Worm (Caenorhabditis elegans): ENCODE results near the gene H02F09.3.
A peak's percentile ranks its signal among the peaks of the same experiment; 100 is the strongest.

H02F09.3 gene

ce11 chrX:1587082-1587481 is 18.6 kb downstream of the H02F09.3 start:
- no peak for TF ChIP-seq nhr-67 (tag; optimal IDR thresholded peaks at IDR 0.05)
- peak; percentile 63 for TF ChIP-seq elt-1 (tag; optimal IDR thresholded peaks at IDR 0.05)

- TF ChIP-seq elt-2 (tag; optimal IDR thresholded peaks at IDR 0.05): no peak
- TF ChIP-seq lin-15B (tag; optimal IDR thresholded peaks at IDR 0.05): no peak
- TF ChIP-seq nhr-23 (tag; optimal IDR thresholded peaks at IDR 0.05): no peak
- no peak for TF ChIP-seq nhr-25 (tag; optimal IDR thresholded peaks at IDR 0.05)
- no peak for TF ChIP-seq lsy-12 (tag; optimal IDR thresholded peaks at IDR 0.05)
Measured at ce11 chrX:1589114-1589902, 20.8 kb downstream of the H02F09.3 start.

- TF ChIP-seq pha-4 (tag; optimal IDR thresholded peaks at IDR 0.05) (peak; percentile 19), nhr-237 (tag; optimal IDR thresholded peaks at IDR 0.05) (no peak)
Measured at ce11 chrX:1589962-1590361, 21.5 kb downstream of the H02F09.3 start.

ce11 chrX:1598061-1598690 is 29.7 kb downstream of the H02F09.3 start:
- no peak for TF ChIP-seq elt-3 (tag; optimal IDR thresholded peaks at IDR 0.05)
- TF ChIP-seq nfya-1 (tag; optimal IDR thresholded peaks at IDR 0.05; ENCODE audit: insufficient read depth): peak; percentile 76

ce11 chrX:1599294-1599693 is 30.8 kb downstream of the H02F09.3 start:
- TF ChIP-seq hmg-11 (tag; optimal IDR thresholded peaks at IDR 0.05) (peak; percentile 52), lin-39 (tag; optimal IDR thresholded peaks at IDR 0.05) (peak; percentile 45), mdl-1 (tag; optimal IDR thresholded peaks at IDR 0.05) (no peak), elt-2 (tag; optimal IDR thresholded peaks at IDR 0.05) (no peak), elt-1 (tag; optimal IDR thresholded peaks at IDR 0.05) (no peak), nfya-1 (tag; optimal IDR thresholded peaks at IDR 0.05; ENCODE audit: insufficient read depth) (peak; percentile 31)

ce11 chrX:1601563-1601962 is 33.1 kb downstream of the H02F09.3 start:
- TF ChIP-seq skn-1 (tag; optimal IDR thresholded peaks at IDR 0.05) (no peak), ceh-9 (tag; optimal IDR thresholded peaks at IDR 0.05) (no peak)

ce11 chrX:1602548-1602947 is 34.1 kb downstream of the H02F09.3 start:
- TF ChIP-seq egl-27 (tag; optimal IDR thresholded peaks at IDR 0.05) (no peak), unc-39 (tag; optimal IDR thresholded peaks at IDR 0.05) (no peak), ceh-16 (tag; optimal IDR thresholded peaks at IDR 0.05) (no peak), snpc-4 (tag; optimal IDR thresholded peaks at IDR 0.05) (no peak), nhr-43 (tag; optimal IDR thresholded peaks at IDR 0.05; ENCODE audit: poor library complexity, severe bottlenecking) (no peak), lin-39 (tag; optimal IDR thresholded peaks at IDR 0.05) (no peak), nhr-237 (tag; optimal IDR thresholded peaks at IDR 0.05) (no peak), nhr-67 (tag; optimal IDR thresholded peaks at IDR 0.05) (no peak), elt-3 (tag; optimal IDR thresholded peaks at IDR 0.05) (no peak), lsy-12 (tag; optimal IDR thresholded peaks at IDR 0.05) (no peak), ztf-11 (tag; optimal IDR thresholded peaks at IDR 0.05) (no peak), fos-1 (tag; optimal IDR thresholded peaks at IDR 0.05) (no peak), fkh-10 (GFP tag; optimal IDR thresholded peaks at IDR 0.05) (no peak), nhr-23 (tag; optimal IDR thresholded peaks at IDR 0.05) (no peak), ama-1 (optimal IDR thresholded peaks at IDR 0.05) (no peak), elt-2 (tag; optimal IDR thresholded peaks at IDR 0.05) (no peak), daf-12 (tag; optimal IDR thresholded peaks at IDR 0.05) (no peak), R02D3.7 (tag; optimal IDR thresholded peaks at IDR 0.05) (no peak), mdl-1 (tag; optimal IDR thresholded peaks at IDR 0.05) (no peak), fkh-2 (tag; optimal IDR thresholded peaks at IDR 0.05) (no peak)

All from whole organism, L3 larva.